Fruit fly (Drosophila melanogaster) whole organism, adult: ENCODE data around the gene robl37BC.

Experiments
- CG11617 ChIP-seq: fragments of 200-800 bp; sonication (Bioruptor generic); optimal IDR thresholded peaks from 2 replicates; lab custom pipeline; 2017; ENCODE audit warnings: mild to moderate bottlenecking, missing biosample characterization, missing genetic modification reagents, missing genetic modification characterization
- kay ChIP-seq: fragments of 200-800 bp; sonication (Bioruptor generic); peaks from one replicate; lab custom pipeline; 2016; ENCODE audit warnings: missing biosample characterization, missing genetic modification characterization, borderline replicate concordance
- pad ChIP-seq: fragments of 200-800 bp; sonication (Bioruptor generic); optimal IDR thresholded peaks from 3 replicates; lab custom pipeline; 2017; ENCODE audit warnings: missing biosample characterization, missing genetic modification characterization, mild to moderate bottlenecking, moderate library complexity, missing genetic modification reagents

DNA sequence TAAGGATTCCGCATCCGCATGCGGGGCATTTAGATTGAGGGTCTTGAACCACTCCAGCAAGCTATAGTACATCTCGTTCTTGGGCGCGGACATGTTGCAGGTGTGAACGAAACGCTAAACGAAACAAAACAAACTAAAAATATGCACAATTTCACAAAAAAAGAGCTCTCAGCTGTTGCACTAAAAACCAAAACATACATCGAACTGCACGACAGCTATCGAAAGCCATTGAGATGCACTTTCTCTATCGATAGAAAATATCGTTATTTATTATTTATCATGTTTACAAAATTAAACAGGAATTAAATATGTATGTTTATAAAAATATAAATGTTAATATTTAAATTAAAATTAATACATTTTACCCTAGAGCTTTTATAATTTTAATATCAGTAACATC, 22.6 kb downstream of the robl37BC start, which contains the start of gene hook:
- no peak for TF ChIP-seq kay (GFP tag; lab: Kevin White, UChicago)
- no peak for TF ChIP-seq CG11617 (GFP tag; lab: Kevin White, UChicago)
- no peak for TF ChIP-seq pad (GFP tag; lab: Kevin White, UChicago)
